Fruit fly (Drosophila melanogaster) whole organism, embryonic: ENCODE data around the gene CG4382.
A peak's percentile ranks its signal among the peaks of the same experiment; 100 is the strongest.

Experiments
- Aef1 ChIP-seq: fragments of 200-800 bp; sonication (Bioruptor generic); IDR thresholded peaks from 3 replicates; pipeline ENCODE4 v1.3.6; 2022; ENCODE audit warnings: missing biosample characterization, missing genetic modification characterization
- Atf3 ChIP-seq: fragments of 200-800 bp; sonication (Bioruptor generic); optimal IDR thresholded peaks from 3 replicates; lab custom pipeline; 2016; ENCODE audit warnings: missing biosample characterization, missing genetic modification characterization
- BEAF-32 ChIP-seq: fragments of 200-800 bp; sonication (Bioruptor generic); optimal IDR thresholded peaks from 3 replicates; lab custom pipeline; 2017; ENCODE audit warnings: missing biosample characterization, missing genetic modification characterization, mild to moderate bottlenecking, moderate library complexity, missing genetic modification reagents
- Bteb2 ChIP-seq: fragments of 200-800 bp; sonication (Bioruptor generic); optimal IDR thresholded peaks from 2 replicates; lab custom pipeline; 2016; ENCODE audit warnings: missing biosample characterization, missing genetic modification characterization
- CG14860 ChIP-seq: fragments of 200-800 bp; sonication (Bioruptor generic); IDR thresholded peaks from 3 replicates; pipeline ENCODE4 v1.3.6; 2022; ENCODE audit warnings: missing biosample characterization, missing genetic modification characterization; ENCODE audit not compliant: partially characterized antibody
- CG15073 ChIP-seq: fragments of 200-800 bp; sonication (Bioruptor generic); optimal IDR thresholded peaks from 2 replicates; lab custom pipeline; 2016; ENCODE audit warnings: missing biosample characterization, missing genetic modification characterization
- CG17829 ChIP-seq: fragments of 200-800 bp; optimal IDR thresholded peaks from 2 replicates; lab custom pipeline; 2019; ENCODE audit warnings: missing biosample characterization, mild to moderate bottlenecking, missing genetic modification characterization, moderate library complexity
- CG1792 ChIP-seq: fragments of 200-800 bp; sonication (Bioruptor generic); optimal IDR thresholded peaks from 2 replicates; lab custom pipeline; 2016; ENCODE audit warnings: missing biosample characterization, missing genetic modification characterization
- CG3847 ChIP-seq: fragments of 200-800 bp; sonication (Bioruptor generic); IDR thresholded peaks from 2 replicates; pipeline ENCODE4 v1.3.6; 2022; ENCODE audit warnings: missing biosample characterization, missing genetic modification characterization
- CG3995 ChIP-seq: fragments of 200-800 bp; sonication (Bioruptor generic); optimal IDR thresholded peaks from 3 replicates; lab custom pipeline; 2016; ENCODE audit warnings: missing biosample characterization, missing genetic modification characterization
- CG4404 ChIP-seq: fragments of 200-800 bp; sonication (Bioruptor generic); IDR thresholded peaks from 2 replicates; pipeline ENCODE4 v1.3.6; 2022; ENCODE audit warnings: missing biosample characterization, missing genetic modification characterization
- CG7786 ChIP-seq: fragments of 200-800 bp; sonication (Bioruptor generic); optimal IDR thresholded peaks from 2 replicates; lab custom pipeline; 2016; ENCODE audit warnings: missing biosample characterization, missing genetic modification characterization
- CG9817 ChIP-seq: fragments of 200-800 bp; sonication (Bioruptor generic); optimal IDR thresholded peaks from 2 replicates; lab custom pipeline; 2018; ENCODE audit warnings: missing biosample characterization, mild to moderate bottlenecking, missing genetic modification characterization, moderate library complexity
- Camta ChIP-seq: fragments of 200-800 bp; sonication (Bioruptor generic); optimal IDR thresholded peaks from 2 replicates; lab custom pipeline; 2016; ENCODE audit warnings: missing biosample characterization, missing genetic modification characterization
- Chrac-16 ChIP-seq: fragments of 200-800 bp; sonication (Bioruptor generic); optimal IDR thresholded peaks from 3 replicates; lab custom pipeline; 2016; ENCODE audit warnings: missing biosample characterization, missing genetic modification characterization
- CkIIα-i1 ChIP-seq: fragments of 200-800 bp; sonication (Bioruptor generic); IDR thresholded peaks from 2 replicates; pipeline ENCODE4 v1.3.6; 2022; ENCODE audit warnings: missing biosample characterization, missing genetic modification characterization
- D ChIP-seq, 2 experiments: fragments of 200-800 bp in 1 of 2; fragments of >200 bp in 1 of 2; sonication (Bioruptor generic) in 1 of 2; optimal IDR thresholded peaks; 2 replicates in 1 of 2; 3 replicates in 1 of 2; lab custom pipeline; 2017; ENCODE audit warnings: mild to moderate bottlenecking in 1 of 2, missing biosample characterization in 1 of 2, missing genetic modification characterization in 1 of 2, missing genetic modification reagents in 1 of 2
- Dp ChIP-seq: fragments of 200-800 bp; sonication (Bioruptor generic); optimal IDR thresholded peaks from 2 replicates; lab custom pipeline; 2018; ENCODE audit warnings: missing biosample characterization, mild to moderate bottlenecking, missing genetic modification characterization, moderate library complexity
- Gug ChIP-seq: fragments of 200-800 bp; sonication (Bioruptor generic); IDR thresholded peaks from 4 replicates; pipeline ENCODE4 v1.3.6; 2022; ENCODE audit warnings: missing biosample characterization, missing genetic modification characterization
- Meics ChIP-seq: fragments of 200-800 bp; sonication (Bioruptor generic); optimal IDR thresholded peaks from 2 replicates; lab custom pipeline; 2017; ENCODE audit warnings: missing biosample characterization, mild to moderate bottlenecking, missing genetic modification characterization
- Neu2 ChIP-seq: fragments of 200-800 bp; sonication (Bioruptor generic); optimal IDR thresholded peaks from 3 replicates; lab custom pipeline; 2016; ENCODE audit warnings: missing biosample characterization, missing genetic modification characterization, borderline replicate concordance
- Nf-YB ChIP-seq: fragments of 200-800 bp; sonication (Bioruptor generic); optimal IDR thresholded peaks from 3 replicates; lab custom pipeline; 2019; ENCODE audit warnings: missing biosample characterization, mild to moderate bottlenecking, missing genetic modification characterization, moderate library complexity
- Oli ChIP-seq: fragments of 200-800 bp; sonication (Bioruptor generic); optimal IDR thresholded peaks from 2 replicates; lab custom pipeline; 2018; ENCODE audit warnings: missing biosample characterization, mild to moderate bottlenecking, missing genetic modification characterization, moderate library complexity
- Scr ChIP-seq: fragments of 200-800 bp; sonication (Bioruptor generic); IDR thresholded peaks from 2 replicates; pipeline ENCODE4 v1.3.6; 2022; ENCODE audit warnings: missing biosample characterization, missing genetic modification characterization; ENCODE audit not compliant: partially characterized antibody
- Spps ChIP-seq: fragments of 200-800 bp; sonication (Bioruptor generic); optimal IDR thresholded peaks from 2 replicates; lab custom pipeline; 2018; ENCODE audit warnings: missing biosample characterization, mild to moderate bottlenecking, missing genetic modification characterization
- Vsx1 ChIP-seq: fragments of 200-800 bp; sonication (Bioruptor generic); optimal IDR thresholded peaks from 2 replicates; lab custom pipeline; 2017; ENCODE audit warnings: missing biosample characterization, mild to moderate bottlenecking, missing genetic modification characterization, missing genetic modification reagents
- YL-1 ChIP-seq: fragments of 200-800 bp; sonication (Bioruptor generic); optimal IDR thresholded peaks from 3 replicates; lab custom pipeline; 2017; ENCODE audit warnings: missing biosample characterization, mild to moderate bottlenecking, missing genetic modification characterization
- bab2 ChIP-seq: fragments of 200-800 bp; sonication (Bioruptor generic); optimal IDR thresholded peaks from 2 replicates; lab custom pipeline; 2016; ENCODE audit warnings: missing biosample characterization, missing genetic modification characterization
- cad ChIP-seq: fragments of >200 bp; optimal IDR thresholded peaks from 2 replicates; lab custom pipeline; 2017; ENCODE audit warnings: missing biosample characterization, missing genetic modification characterization
- chm ChIP-seq: fragments of 200-800 bp; sonication (Bioruptor generic); IDR thresholded peaks from 2 replicates; pipeline ENCODE4 v1.3.6; 2022; ENCODE audit warnings: missing biosample characterization, missing genetic modification characterization
- ci ChIP-seq: fragments of 200-800 bp; sonication (Bioruptor generic); IDR thresholded peaks from 3 replicates; pipeline ENCODE4 v1.3.6; 2022; ENCODE audit warnings: missing biosample characterization, missing genetic modification characterization
- croc ChIP-seq: fragments of 200-800 bp; sonication (Bioruptor generic); conservative IDR thresholded peaks from 3 replicates; pipeline ENCODE4 v1.3.6; 2022; ENCODE audit warnings: missing biosample characterization, missing genetic modification characterization
- fd96Cb ChIP-seq: fragments of 200-800 bp; sonication (Bioruptor generic); optimal IDR thresholded peaks from 2 replicates; lab custom pipeline; 2018; ENCODE audit warnings: missing biosample characterization, mild to moderate bottlenecking, missing genetic modification characterization, moderate library complexity
- gce ChIP-seq: fragments of 200-800 bp; sonication (Bioruptor generic); IDR thresholded peaks from 3 replicates; pipeline ENCODE4 v1.3.6; 2022; ENCODE audit warnings: missing biosample characterization, missing genetic modification characterization
- hb ChIP-seq: fragments of 200-800 bp; sonication (Bioruptor generic); IDR thresholded peaks from 3 replicates; pipeline ENCODE4 v1.3.6; 2022; ENCODE audit warnings: missing biosample characterization, missing genetic modification characterization; ENCODE audit not compliant: partially characterized antibody
- inv ChIP-seq: fragments of 200-800 bp; sonication (Bioruptor generic); IDR thresholded peaks from 2 replicates; pipeline ENCODE4 v1.3.6; 2022; ENCODE audit warnings: missing biosample characterization, missing genetic modification characterization; ENCODE audit not compliant: partially characterized antibody
- kay ChIP-seq: fragments of 200-800 bp; sonication (Bioruptor generic); optimal IDR thresholded peaks from 2 replicates; lab custom pipeline; 2016; ENCODE audit warnings: missing biosample characterization, missing genetic modification characterization
- lilli ChIP-seq: fragments of 200-800 bp; sonication (Bioruptor generic); optimal IDR thresholded peaks from 3 replicates; lab custom pipeline; 2016; ENCODE audit warnings: missing biosample characterization, missing genetic modification characterization
- lov ChIP-seq, 2 experiments: fragments of 200-800 bp in 1 of 2; fragments of >200 bp in 1 of 2; sonication (Bioruptor generic) in 1 of 2; IDR thresholded peaks in 1 of 2; optimal IDR thresholded peaks in 1 of 2; 2 replicates in 1 of 2; 3 replicates in 1 of 2; pipeline versions ENCODE4 v1.3.6 to Lab custom; 2017 to 2022; ENCODE audit warnings: missing biosample characterization in 1 of 2, missing genetic modification characterization in 1 of 2
- nau ChIP-seq: fragments of 200-800 bp; sonication (Bioruptor generic); optimal IDR thresholded peaks from 3 replicates; lab custom pipeline; 2017; ENCODE audit warnings: missing biosample characterization, mild to moderate bottlenecking, missing genetic modification characterization, missing genetic modification reagents
- p53 ChIP-seq: fragments of 200-800 bp; sonication (Bioruptor generic); optimal IDR thresholded peaks from 2 replicates; lab custom pipeline; 2016; ENCODE audit warnings: missing biosample characterization, missing genetic modification characterization
- rib ChIP-seq: fragments of 200-800 bp; sonication (Bioruptor generic); IDR thresholded peaks from 2 replicates; pipeline ENCODE4 v1.3.6; 2022; ENCODE audit warnings: missing biosample characterization, missing genetic modification characterization
- sens ChIP-seq: fragments of 200-800 bp; sonication (Bioruptor generic); peaks from one replicate; lab custom pipeline; 2016; ENCODE audit warnings: missing biosample characterization, missing genetic modification characterization
- tin ChIP-seq: fragments of 200-800 bp; sonication (Bioruptor generic); optimal IDR thresholded peaks from 3 replicates; lab custom pipeline; 2016; ENCODE audit warnings: missing biosample characterization, missing genetic modification characterization
- tll ChIP-seq, 2 experiments: fragments of 200-800 bp in 1 of 2; fragments of >200 bp in 1 of 2; sonication (Bioruptor generic) in 1 of 2; optimal IDR thresholded peaks; 2 replicates each; lab custom pipeline; 2017 to 2019; ENCODE audit warnings: missing biosample characterization in 2 of 2, missing genetic modification characterization in 2 of 2, mild to moderate bottlenecking in 1 of 2, moderate library complexity in 1 of 2
- tna ChIP-seq: fragments of 200-800 bp; sonication (Bioruptor generic); IDR thresholded peaks from 2 replicates; pipeline ENCODE4 v1.3.6; 2022; ENCODE audit warnings: missing biosample characterization, missing genetic modification characterization; ENCODE audit not compliant: partially characterized antibody
- twi ChIP-seq: fragments of 200-800 bp; optimal IDR thresholded peaks from 2 replicates; lab custom pipeline; 2019; ENCODE audit warnings: missing biosample characterization, mild to moderate bottlenecking, missing genetic modification characterization, moderate library complexity
- vnd ChIP-seq: fragments of 200-800 bp; sonication (Bioruptor generic); IDR thresholded peaks from 3 replicates; pipeline ENCODE4 v1.3.6; 2022; ENCODE audit warnings: missing biosample characterization, missing genetic modification characterization; ENCODE audit not compliant: partially characterized antibody

The CG4382 gene

dm6 chr2L:9633811-9634436 lies 33.3 kb upstream of the CG4382 start, which contains the start of gene Apoltp (continued):
- peak; percentile 31; the same call in 1 of the 2 replicates for TF ChIP-seq chm
- TF ChIP-seq twi (tag; lab: Kevin White, UChicago) = no peak
- no peak for TF ChIP-seq BEAF-32
- TF ChIP-seq gce (GFP tag; lab: Robert Waterston, UW) = peak; percentile 50; the same call in 2 of the 3 replicates
- no peak for TF ChIP-seq tll (GFP tag; optimal IDR thresholded peaks at IDR 0.05; lab: Kevin White, UChicago)
- no peak for TF ChIP-seq Neu2
- peak; percentile 77 for TF ChIP-seq CG3847 (GFP tag; lab: Robert Waterston, UW)
- TF ChIP-seq Chrac-16 (GFP tag; lab: Kevin White, UChicago) = peak; percentile 19
- TF ChIP-seq Vsx1 = peak; percentile 14
- peak; percentile 70 for TF ChIP-seq fd96Cb
- peak; percentile 46 for TF ChIP-seq sens (GFP tag; lab: Kevin White, UChicago)
- no peak for TF ChIP-seq p53
- TF ChIP-seq cad = no peak
- no peak for TF ChIP-seq Camta (GFP tag; lab: Kevin White, UChicago)
- TF ChIP-seq lilli (GFP tag; lab: Kevin White, UChicago) = peak; percentile 46
- no peak for TF ChIP-seq CG7786 (GFP tag; lab: Kevin White, UChicago)
- TF ChIP-seq Dp (GFP tag; lab: Kevin White, UChicago) = no peak
- peak; percentile 59; the same call in 2 of the 3 replicates for TF ChIP-seq ci (GFP tag; lab: Robert Waterston, UW)
- TF ChIP-seq tin (GFP tag; lab: Kevin White, UChicago) = peak; percentile 52
- TF ChIP-seq kay = peak; percentile 12
- TF ChIP-seq Bteb2 (GFP tag; lab: Kevin White, UChicago) = no peak
- no peak for TF ChIP-seq Nf-YB
- no peak for TF ChIP-seq CG14860 (GFP tag; lab: Robert Waterston, UW)
- TF ChIP-seq Aef1 = peak; percentile 61
- no peak for TF ChIP-seq lov (optimal IDR thresholded peaks at IDR 0.05; lab: Kevin White, UChicago)
- 0 out of 3 replicates have a peak, but pooled peaks have one; percentile 23 for TF ChIP-seq lov (GFP tag; IDR thresholded peaks at IDR 0.05; lab: Robert Waterston, UW)
- peak; percentile 57; the same call in 2 of the 3 replicates for TF ChIP-seq croc (GFP tag; lab: Robert Waterston, UW)
- no peak for TF ChIP-seq hb
- no peak for TF ChIP-seq CG3995
- TF ChIP-seq Meics (GFP tag; lab: Kevin White, UChicago) = peak; percentile 83
- peak; percentile 51 for TF ChIP-seq nau (GFP tag; lab: Kevin White, UChicago)
- TF ChIP-seq YL-1 = no peak
- TF ChIP-seq Oli (tag; lab: Kevin White, UChicago) = peak; percentile 52
- TF ChIP-seq tna = no peak
- no peak for TF ChIP-seq CkIIα-i1 (GFP tag; lab: Robert Waterston, UW)
- TF ChIP-seq Gug (GFP tag; lab: Robert Waterston, UW) = peak; percentile 60; the same call in 1 of the 4 replicates
- no peak for TF ChIP-seq Scr
- no peak for TF ChIP-seq bab2 (GFP tag; lab: Kevin White, UChicago)
- TF ChIP-seq Atf3 = no peak
- TF ChIP-seq CG17829 = no peak
- no peak for TF ChIP-seq D (optimal IDR thresholded peaks at IDR 0.05; lab: Kevin White, UChicago)
- TF ChIP-seq D (GFP tag; optimal IDR thresholded peaks at IDR 0.05; lab: Kevin White, UChicago) = peak; percentile 54
- TF ChIP-seq CG9817 (tag; lab: Kevin White, UChicago) = peak; percentile 26
- TF ChIP-seq CG15073 (GFP tag; lab: Kevin White, UChicago) = no peak
- TF ChIP-seq inv (GFP tag; lab: Robert Waterston, UW) = no peak
- no peak for TF ChIP-seq CG1792
- peak; percentile 42; the same call in 1 of the 2 replicates for TF ChIP-seq CG4404
- TF ChIP-seq rib (GFP tag; lab: Robert Waterston, UW) = peak; percentile 62; the same call in 1 of the 2 replicates
- no peak for TF ChIP-seq vnd (GFP tag; lab: Robert Waterston, UW)
- peak; percentile 41 for TF ChIP-seq Spps
